Fruit fly (Drosophila melanogaster) whole organism, embryonic: Measurements from ENCODE around the gene CG43954.

Experiments used
- Blimp-1 ChIP-seq: fragments of 200-800 bp; sonication (Bioruptor generic); optimal IDR thresholded peaks from 3 replicates; lab custom pipeline; 2018; ENCODE audit warnings: missing biosample characterization, missing genetic modification characterization, mild to moderate bottlenecking, moderate library complexity, missing genetic modification reagents
- CG11504 ChIP-seq: fragments of 200-800 bp; sonication (Bioruptor generic); optimal IDR thresholded peaks from 3 replicates; lab custom pipeline; 2019; ENCODE audit warnings: missing biosample characterization, mild to moderate bottlenecking, missing genetic modification characterization, moderate library complexity
- CG12071 ChIP-seq: fragments of 200-800 bp; sonication (Bioruptor generic); optimal IDR thresholded peaks from 3 replicates; lab custom pipeline; 2018; ENCODE audit warnings: missing biosample characterization, mild to moderate bottlenecking, missing genetic modification characterization
- CG1233 ChIP-seq: fragments of 200-800 bp; sonication (Bioruptor generic); optimal IDR thresholded peaks from 4 replicates; lab custom pipeline; 2018; ENCODE audit warnings: missing biosample characterization, mild to moderate bottlenecking, missing genetic modification characterization
- CG12659 ChIP-seq: fragments of 200-800 bp; sonication (Bioruptor generic); optimal IDR thresholded peaks from 3 replicates; lab custom pipeline; 2017; ENCODE audit warnings: mild to moderate bottlenecking, missing biosample characterization, missing genetic modification reagents, missing genetic modification characterization
- CG14050 ChIP-seq: fragments of 200-800 bp; sonication (Bioruptor generic); IDR thresholded peaks from 3 replicates; pipeline ENCODE4 v1.3.6; 2022; ENCODE audit warnings: missing biosample characterization, missing genetic modification characterization
- CG1647 ChIP-seq: fragments of 200-800 bp; sonication (Bioruptor generic); optimal IDR thresholded peaks from 3 replicates; lab custom pipeline; 2016; ENCODE audit warnings: missing biosample characterization, missing genetic modification characterization
- CG16863 ChIP-seq: fragments of 200-800 bp; sonication (Bioruptor generic); optimal IDR thresholded peaks from 3 replicates; lab custom pipeline; 2016; ENCODE audit warnings: missing biosample characterization, missing genetic modification characterization
- CG17568 ChIP-seq: fragments of 200-800 bp; sonication (Bioruptor generic); optimal IDR thresholded peaks from 2 replicates; lab custom pipeline; 2018; ENCODE audit warnings: missing biosample characterization, mild to moderate bottlenecking, missing genetic modification characterization, moderate library complexity
- CG2678 ChIP-seq: fragments of 200-800 bp; sonication (Bioruptor generic); optimal IDR thresholded peaks from 3 replicates; lab custom pipeline; 2019; ENCODE audit warnings: missing biosample characterization, mild to moderate bottlenecking, missing genetic modification characterization, moderate library complexity
- CG30403 ChIP-seq: fragments of 200-800 bp; sonication (Bioruptor generic); optimal IDR thresholded peaks from 3 replicates; lab custom pipeline; 2016; ENCODE audit warnings: missing biosample characterization, missing genetic modification characterization
- CG31224 ChIP-seq: fragments of 200-800 bp; sonication (Bioruptor generic); IDR thresholded peaks from 2 replicates; pipeline ENCODE4 v1.3.6; 2022; ENCODE audit warnings: missing biosample characterization, missing genetic modification characterization
- CG4617 ChIP-seq: fragments of 200-800 bp; sonication (Bioruptor generic); optimal IDR thresholded peaks from 3 replicates; lab custom pipeline; 2016; ENCODE audit warnings: missing biosample characterization, missing genetic modification characterization, borderline replicate concordance
- CG4820 ChIP-seq: fragments of 200-800 bp; sonication (Bioruptor generic); optimal IDR thresholded peaks from 3 replicates; lab custom pipeline; 2016; ENCODE audit warnings: missing biosample characterization, missing genetic modification characterization
- CG5953 ChIP-seq: fragments of 200-800 bp; sonication (Bioruptor generic); IDR thresholded peaks from 2 replicates; pipeline ENCODE4 v1.3.6; 2022; ENCODE audit warnings: missing biosample characterization, missing genetic modification characterization
- CG7963 ChIP-seq: fragments of 200-800 bp; sonication (Bioruptor generic); IDR thresholded peaks from 3 replicates; pipeline ENCODE4 v1.3.6; 2022; ENCODE audit warnings: missing biosample characterization, missing genetic modification characterization; ENCODE audit not compliant: partially characterized antibody
- CG8388 ChIP-seq: fragments of 200-800 bp; sonication (Bioruptor generic); optimal IDR thresholded peaks from 2 replicates; lab custom pipeline; 2019; ENCODE audit warnings: missing biosample characterization, mild to moderate bottlenecking, missing genetic modification characterization, moderate library complexity
- Chrac-16 ChIP-seq: fragments of 200-800 bp; sonication (Bioruptor generic); optimal IDR thresholded peaks from 3 replicates; lab custom pipeline; 2016; ENCODE audit warnings: missing biosample characterization, missing genetic modification characterization
- D19A ChIP-seq: fragments of 200-800 bp; optimal IDR thresholded peaks from 3 replicates; lab custom pipeline; 2019; ENCODE audit warnings: missing biosample characterization, mild to moderate bottlenecking, missing genetic modification characterization, moderate library complexity
- D19B ChIP-seq: fragments of 200-800 bp; sonication (Bioruptor generic); optimal IDR thresholded peaks from 2 replicates; lab custom pipeline; 2017; ENCODE audit warnings: missing biosample characterization, mild to moderate bottlenecking, missing genetic modification characterization
- Ets97D ChIP-seq: fragments of 200-800 bp; sonication (Bioruptor generic); optimal IDR thresholded peaks from 3 replicates; lab custom pipeline; 2016; ENCODE audit warnings: missing biosample characterization, missing genetic modification characterization
- Hmx ChIP-seq: fragments of 200-800 bp; sonication (Bioruptor generic); optimal IDR thresholded peaks from 2 replicates; lab custom pipeline; 2016; ENCODE audit warnings: missing biosample characterization, missing genetic modification characterization
- Hr51 ChIP-seq, 2 experiments: fragments of 200-800 bp; sonication (Bioruptor generic); optimal IDR thresholded peaks; 2 replicates in 1 of 2; 3 replicates in 1 of 2; lab custom pipeline; 2016 to 2018; ENCODE audit warnings: missing biosample characterization in 2 of 2, missing genetic modification characterization in 2 of 2, mild to moderate bottlenecking in 1 of 2, moderate library complexity in 1 of 2
- Lhr ChIP-seq: fragments of 200-800 bp; sonication (Bioruptor generic); optimal IDR thresholded peaks from 3 replicates; lab custom pipeline; 2017; ENCODE audit warnings: mild to moderate bottlenecking, missing biosample characterization, missing genetic modification reagents, missing genetic modification characterization
- Max ChIP-seq: fragments of 200-800 bp; sonication (Bioruptor generic); optimal IDR thresholded peaks from 2 replicates; lab custom pipeline; 2016; ENCODE audit warnings: missing biosample characterization, mild to moderate bottlenecking, missing genetic modification characterization
- Med ChIP-seq: fragments of 200-800 bp; sonication (Bioruptor generic); peaks from one replicate; lab custom pipeline; 2016; ENCODE audit warnings: missing biosample characterization, missing genetic modification characterization, mild to moderate bottlenecking, inconsistent platforms, moderate library complexity
- Sry-δ ChIP-seq: fragments of 200-800 bp; sonication (Bioruptor generic); optimal IDR thresholded peaks from 2 replicates; lab custom pipeline; 2016; ENCODE audit warnings: missing biosample characterization, missing genetic modification characterization
- Ssrp ChIP-seq: fragments of 200-800 bp; sonication (Bioruptor generic); optimal IDR thresholded peaks from 2 replicates; lab custom pipeline; 2018; ENCODE audit warnings: missing biosample characterization, mild to moderate bottlenecking, missing genetic modification characterization, moderate library complexity
- ara ChIP-seq: fragments of 200-800 bp; sonication (Bioruptor generic); IDR thresholded peaks from 2 replicates; pipeline ENCODE4 v1.3.6; 2022; ENCODE audit warnings: missing biosample characterization, missing genetic modification characterization
- ase ChIP-seq: fragments of 200-800 bp; sonication (Bioruptor generic); IDR thresholded peaks from 3 replicates; pipeline ENCODE4 v1.3.6; 2022; ENCODE audit warnings: missing biosample characterization, missing genetic modification characterization
- az2 ChIP-seq: fragments of 200-800 bp; sonication (Bioruptor generic); optimal IDR thresholded peaks from 3 replicates; lab custom pipeline; 2016; ENCODE audit warnings: missing biosample characterization, missing genetic modification characterization
- chinmo ChIP-seq: fragments of 200-800 bp; sonication (Bioruptor generic); IDR thresholded peaks from 4 replicates; pipeline ENCODE4 v1.3.6; 2022; ENCODE audit warnings: missing biosample characterization, missing genetic modification characterization; ENCODE audit not compliant: partially characterized antibody
- chm ChIP-seq: fragments of 200-800 bp; sonication (Bioruptor generic); IDR thresholded peaks from 2 replicates; pipeline ENCODE4 v1.3.6; 2022; ENCODE audit warnings: missing biosample characterization, missing genetic modification characterization
- ci ChIP-seq: fragments of 200-800 bp; sonication (Bioruptor generic); IDR thresholded peaks from 3 replicates; pipeline ENCODE4 v1.3.6; 2022; ENCODE audit warnings: missing biosample characterization, missing genetic modification characterization
- croc ChIP-seq: fragments of 200-800 bp; sonication (Bioruptor generic); conservative IDR thresholded peaks from 3 replicates; pipeline ENCODE4 v1.3.6; 2022; ENCODE audit warnings: missing biosample characterization, missing genetic modification characterization
- dm ChIP-seq: fragments of 200-800 bp; sonication (Bioruptor generic); optimal IDR thresholded peaks from 3 replicates; lab custom pipeline; 2016; ENCODE audit warnings: missing biosample characterization, missing genetic modification characterization
- dpn ChIP-seq, 2 experiments: fragments of 200-800 bp; sonication (Bioruptor generic); optimal IDR thresholded peaks; 3 replicates each; lab custom pipeline; 2016; ENCODE audit warnings: missing biosample characterization in 2 of 2, missing genetic modification characterization in 2 of 2
- emc ChIP-seq: fragments of 200-800 bp; sonication (Bioruptor generic); optimal IDR thresholded peaks from 2 replicates; lab custom pipeline; 2016; ENCODE audit warnings: missing biosample characterization, missing genetic modification characterization
- grau ChIP-seq: fragments of 200-800 bp; optimal IDR thresholded peaks from 3 replicates; lab custom pipeline; 2019; ENCODE audit warnings: missing biosample characterization, mild to moderate bottlenecking, missing genetic modification characterization, moderate library complexity
- jigr1 ChIP-seq: fragments of 200-800 bp; sonication (Bioruptor generic); IDR thresholded peaks from 3 replicates; pipeline ENCODE4 v1.3.6; 2022; ENCODE audit warnings: missing biosample characterization, missing genetic modification characterization
- jing ChIP-seq: fragments of 200-800 bp; sonication (Bioruptor generic); optimal IDR thresholded peaks from 2 replicates; lab custom pipeline; 2018; ENCODE audit warnings: missing biosample characterization, mild to moderate bottlenecking, missing genetic modification characterization
- lola ChIP-seq, 3 experiments: fragments of >200 bp in 2 of 3; fragments of 200-800 bp in 1 of 3; sonication (Bioruptor generic) in 1 of 3; optimal IDR thresholded peaks; 2 replicates each; lab custom pipeline; 2017 to 2019; ENCODE audit warnings: missing biosample characterization in 3 of 3, missing genetic modification characterization in 3 of 3, mild to moderate bottlenecking in 1 of 3, moderate library complexity in 1 of 3
- pzg ChIP-seq: fragments of 200-800 bp; sonication (Bioruptor generic); optimal IDR thresholded peaks from 3 replicates; lab custom pipeline; 2018; ENCODE audit warnings: missing biosample characterization, mild to moderate bottlenecking, missing genetic modification characterization, moderate library complexity
- row ChIP-seq: fragments of 200-800 bp; sonication (Bioruptor generic); IDR thresholded peaks from 3 replicates; pipeline ENCODE4 v1.3.6; 2022; ENCODE audit warnings: missing biosample characterization, missing genetic modification characterization
- sc ChIP-seq, 3 experiments: fragments of >200 bp in 2 of 3; fragments of 200-800 bp in 1 of 3; sonication (Bioruptor generic) in 1 of 3; optimal IDR thresholded peaks; 2 replicates in 2 of 3; 3 replicates in 1 of 3; lab custom pipeline; 2017; ENCODE audit warnings: mild to moderate bottlenecking in 1 of 3, missing biosample characterization in 1 of 3, missing genetic modification characterization in 1 of 3, missing genetic modification reagents in 1 of 3
- sd ChIP-seq: fragments of 200-800 bp; sonication (Bioruptor generic); optimal IDR thresholded peaks from 3 replicates; lab custom pipeline; 2018; ENCODE audit warnings: missing biosample characterization, mild to moderate bottlenecking, missing genetic modification characterization, moderate library complexity
- sens-2 ChIP-seq: fragments of 200-800 bp; sonication (Bioruptor generic); IDR thresholded peaks from 2 replicates; pipeline ENCODE4 v1.3.6; 2022; ENCODE audit warnings: missing biosample characterization, missing genetic modification characterization
- tio ChIP-seq: fragments of 200-800 bp; sonication (Bioruptor generic); optimal IDR thresholded peaks from 2 replicates; lab custom pipeline; 2017; ENCODE audit warnings: missing biosample characterization, missing genetic modification characterization, inconsistent platforms
- vvl ChIP-seq: fragments of 200-800 bp; sonication (Bioruptor generic); IDR thresholded peaks from 2 replicates; pipeline ENCODE4 v1.3.6; 2022; ENCODE audit warnings: missing biosample characterization, missing genetic modification characterization

Gene CG43954

DNA sequence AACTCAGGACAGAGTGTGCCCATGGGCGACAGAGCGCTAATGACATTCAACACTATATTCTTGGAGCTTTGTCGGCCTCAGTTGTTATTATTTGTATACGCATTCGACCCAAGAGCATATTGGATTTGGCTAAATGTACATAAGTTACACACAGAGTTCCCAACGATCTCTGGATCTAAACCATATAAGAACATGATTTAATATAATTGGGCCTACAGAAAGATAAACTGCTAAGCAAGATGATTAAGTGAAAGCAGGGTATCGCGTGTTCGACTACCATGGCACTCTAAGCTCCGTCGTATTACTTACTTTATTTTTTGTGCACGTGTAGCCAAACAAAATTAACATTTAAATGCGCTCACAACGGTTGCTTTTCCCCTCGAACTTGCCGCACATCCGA is 48.8 kb upstream of the CG43954 start (continued):
- peak; percentile 67 for TF ChIP-seq row (GFP tag; lab: Robert Waterston, UW)
- no peak for TF ChIP-seq sd (tag; lab: Kevin White, UChicago)
- TF ChIP-seq Lhr (GFP tag; lab: Kevin White, UChicago), result peak; percentile 4
- TF ChIP-seq CG12071 (GFP tag; lab: Kevin White, UChicago), result peak; percentile 18
- no peak for TF ChIP-seq Sry-δ
- peak; percentile 48; the same call in 1 of the 2 replicates for TF ChIP-seq chm (GFP tag; lab: Robert Waterston, UW)
- no peak for TF ChIP-seq CG4617 (GFP tag; lab: Kevin White, UChicago)
- no peak for TF ChIP-seq pzg (GFP tag; lab: Kevin White, UChicago)
- TF ChIP-seq CG1647 (GFP tag; lab: Kevin White, UChicago), result no peak
- no peak for TF ChIP-seq CG31224 (GFP tag; lab: Robert Waterston, UW)
- TF ChIP-seq Hmx (GFP tag; lab: Kevin White, UChicago), result no peak
- TF ChIP-seq CG5953 (GFP tag; lab: Robert Waterston, UW), result no peak
- peak; percentile 39 for TF ChIP-seq CG2678
- TF ChIP-seq CG4820 (GFP tag; lab: Kevin White, UChicago), result peak; percentile 21
- peak; percentile 60 for TF ChIP-seq D19B (GFP tag; lab: Kevin White, UChicago)
- TF ChIP-seq Max (GFP tag; lab: Kevin White, UChicago), result no peak
- TF ChIP-seq sens-2 (GFP tag; lab: Robert Waterston, UW), result no peak
- TF ChIP-seq Hr51 (GFP tag; optimal IDR thresholded peaks at IDR 0.05; lab: Kevin White, UChicago), result peak in 1 of 2 experiments; percentile 11
- no peak for TF ChIP-seq CG14050 (GFP tag; lab: Robert Waterston, UW)
- peak; percentile 64 for TF ChIP-seq az2 (GFP tag; lab: Kevin White, UChicago)
- no peak for TF ChIP-seq sc (optimal IDR thresholded peaks at IDR 0.05; lab: Kevin White, UChicago)
- peak; percentile 36 for TF ChIP-seq sc (GFP tag; optimal IDR thresholded peaks at IDR 0.05; lab: Kevin White, UChicago)
- TF ChIP-seq CG16863, result peak; percentile 39
- peak; percentile 23 for TF ChIP-seq tio (GFP tag; lab: Kevin White, UChicago)
- peak; percentile 18 for TF ChIP-seq jing (GFP tag; lab: Kevin White, UChicago)
- peak; percentile 0 for TF ChIP-seq CG12659 (GFP tag; lab: Kevin White, UChicago)
- no peak; the same call in 1 of the 2 replicates for TF ChIP-seq ara (GFP tag; lab: Robert Waterston, UW)
- peak; percentile 39; the same call in 1 of the 2 replicates for TF ChIP-seq vvl (GFP tag; lab: Robert Waterston, UW)
- TF ChIP-seq CG11504 (tag; lab: Kevin White, UChicago), result peak; percentile 61
- TF ChIP-seq ci (GFP tag; lab: Robert Waterston, UW), result 0 out of 3 replicates have a peak, but pooled peaks have one; percentile 45
- TF ChIP-seq grau (tag; lab: Kevin White, UChicago), result peak; percentile 44
- TF ChIP-seq emc (GFP tag; lab: Kevin White, UChicago), result no peak
- peak in 1 of 2 experiments; percentile 32 for TF ChIP-seq dpn (GFP tag; optimal IDR thresholded peaks at IDR 0.05; lab: Kevin White, UChicago)
- TF ChIP-seq lola (GFP tag; optimal IDR thresholded peaks at IDR 0.05; lab: Kevin White, UChicago), result peak in 1 of 3 experiments; percentile 55
- TF ChIP-seq CG1233 (GFP tag; lab: Kevin White, UChicago), result no peak
- TF ChIP-seq Ssrp (tag; lab: Kevin White, UChicago), result peak; percentile 51
- TF ChIP-seq ase (GFP tag; lab: Robert Waterston, UW), result no peak
- peak; percentile 23 for TF ChIP-seq CG17568 (GFP tag; lab: Kevin White, UChicago)
- TF ChIP-seq CG30403, result peak; percentile 37
- TF ChIP-seq Chrac-16 (GFP tag; lab: Kevin White, UChicago), result peak; percentile 29
- no peak; the same call in 2 of the 3 replicates for TF ChIP-seq croc
- TF ChIP-seq Ets97D, result no peak
- TF ChIP-seq jigr1, result no peak
- peak; percentile 34 for TF ChIP-seq CG8388 (GFP tag; lab: Kevin White, UChicago)
- no peak for TF ChIP-seq CG7963
- peak; percentile 39 for TF ChIP-seq D19A (tag; lab: Kevin White, UChicago)
- TF ChIP-seq dm (GFP tag; lab: Kevin White, UChicago), result peak; percentile 10
- TF ChIP-seq Med (GFP tag; lab: Kevin White, UChicago), result peak; percentile 77
- TF ChIP-seq Blimp-1, result peak; percentile 70
- no peak for TF ChIP-seq chinmo (GFP tag; lab: Robert Waterston, UW)
